Worm (Caenorhabditis elegans) whole organism, mixed stage, embryonic: ENCODE results near the gene C47E12.2.

ENCODE experiments used
- ces-1 ChIP-seq: fragments of 150-350 bp; optimal IDR thresholded peaks from 2 replicates; lab custom pipeline; 2014; ENCODE audit warnings: missing biosample characterization, missing genetic modification reagents, missing genetic modification characterization
- ham-2 ChIP-seq: fragments of 200-800 bp; sonication (Bioruptor generic); optimal IDR thresholded peaks from 2 replicates; lab custom pipeline; 2018; ENCODE audit warnings: mild to moderate bottlenecking, missing genetic modification characterization, missing compliant biosample characterization
- lsy-2 ChIP-seq: fragments of 150-350 bp; optimal IDR thresholded peaks from 2 replicates; lab custom pipeline; 2014; ENCODE audit warnings: missing biosample characterization, missing genetic modification characterization
- nhr-12 ChIP-seq: fragments of 150-350 bp; optimal IDR thresholded peaks from 2 replicates; lab custom pipeline; 2014; ENCODE audit warnings: missing biosample characterization, missing genetic modification characterization
- unc-39 ChIP-seq: fragments of 150-350 bp; optimal IDR thresholded peaks from 2 replicates; lab custom pipeline; 2014; ENCODE audit warnings: missing biosample characterization, missing genetic modification characterization
- unc-62 ChIP-seq: fragments of 150-350 bp; optimal IDR thresholded peaks from 2 replicates; lab custom pipeline; 2014; ENCODE audit warnings: missing biosample characterization, missing genetic modification reagents, missing genetic modification characterization
- ztf-11 ChIP-seq: fragments of 150-350 bp; optimal IDR thresholded peaks from 2 replicates; lab custom pipeline; 2014; ENCODE audit warnings: missing biosample characterization, missing genetic modification characterization

ce11 chrIV:10036966-10037365 lies 33.7 kb upstream of the C47E12.2 start, which contains the start of gene F44D12.10:
- no peak for TF ChIP-seq ztf-11 (tag; lab: Kevin White, UChicago)
- no peak for TF ChIP-seq nhr-12 (tag; lab: Kevin White, UChicago)
- no peak for TF ChIP-seq unc-39
- TF ChIP-seq lsy-2 (tag; lab: Kevin White, UChicago) = no peak
- TF ChIP-seq unc-62 (GFP tag; lab: Kevin White, UChicago) = no peak
- no peak for TF ChIP-seq ham-2
- TF ChIP-seq ces-1 = no peak
